Fruit fly (Drosophila melanogaster): ENCODE data around the gene comm3.

DNA sequence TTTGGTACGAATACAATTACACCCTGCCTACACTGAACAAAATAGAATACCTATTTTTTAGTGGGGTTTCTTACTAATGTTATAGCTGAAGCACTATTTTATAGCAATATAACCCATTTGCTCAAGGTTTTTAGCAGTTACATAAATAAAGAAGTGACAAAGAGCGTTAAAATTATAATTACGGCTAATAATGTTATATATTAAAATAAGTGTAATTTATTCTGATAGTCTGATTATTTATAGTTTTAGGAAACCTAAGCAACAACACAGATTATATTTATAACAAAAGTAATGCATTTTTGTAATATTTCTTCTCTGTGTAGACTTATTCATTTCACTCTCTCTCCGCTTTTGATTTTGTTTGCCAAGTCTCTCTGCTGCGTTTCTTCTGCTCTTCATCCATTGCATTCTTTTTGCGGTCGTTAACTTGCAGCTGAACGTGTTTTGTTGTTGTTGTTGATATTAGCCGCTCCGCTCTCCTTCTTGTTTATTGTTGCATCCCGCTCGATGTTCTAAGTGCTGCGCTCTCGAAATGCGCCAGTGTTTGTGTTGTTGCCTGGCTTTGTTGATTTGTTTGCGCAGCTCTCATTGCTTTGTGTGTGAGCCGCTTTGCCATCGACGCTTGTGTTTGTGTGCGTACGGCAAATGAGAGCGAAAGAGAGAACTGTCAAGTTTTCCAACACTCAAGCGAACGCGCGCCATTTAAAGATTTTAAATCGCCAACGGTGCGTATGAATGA, 21.7 kb downstream of the comm3 start:
- TF ChIP-seq CG8478 (optimal IDR thresholded peaks at IDR 0.05) (no peak), CTCF (optimal IDR thresholded peaks at IDR 0.05) (no peak)
